Worm (Caenorhabditis elegans) whole organism, L1 larva: ENCODE measurements around the gene ptr-24.
A peak's percentile ranks its signal among the peaks of the same experiment; 100 is the strongest.

ENCODE experiments used
- Y116A8C.19 ChIP-seq: sonication (generic microtip); optimal IDR thresholded peaks from 2 replicates; lab custom pipeline; 2016; ENCODE audit warnings: missing compliant biosample characterization, missing genetic modification characterization, borderline replicate concordance
- alr-1 ChIP-seq: fragments of 200-800 bp; sonication (Bioruptor generic); optimal IDR thresholded peaks from 2 replicates; lab custom pipeline; 2018; ENCODE audit warnings: borderline replicate concordance, mild to moderate bottlenecking, missing genetic modification characterization, missing compliant biosample characterization
- aly-2 ChIP-seq: fragments of 150-350 bp; optimal IDR thresholded peaks from 2 replicates; lab custom pipeline; 2014; ENCODE audit warnings: missing biosample characterization, missing genetic modification characterization
- ceh-82 ChIP-seq, 3 experiments: fragments of 150-350 bp in 1 of 3; sonication (generic microtip) in 2 of 3; optimal IDR thresholded peaks; 2 replicates each; lab custom pipeline; 2014 to 2017; ENCODE audit warnings: missing biosample characterization in 3 of 3, missing genetic modification characterization in 3 of 3
- ceh-88 ChIP-seq: fragments of 200-800 bp; sonication (Bioruptor generic); IDR thresholded peaks from 2 replicates; pipeline ENCODE4 v1.3.6; 2022; ENCODE audit warnings: missing genetic modification characterization, missing compliant biosample characterization
- ceh-90 ChIP-seq: sonication (generic microtip); optimal IDR thresholded peaks from 2 replicates; lab custom pipeline; 2016; ENCODE audit warnings: missing genetic modification characterization, missing compliant biosample characterization
- ces-1 ChIP-seq: fragments of 150-350 bp; optimal IDR thresholded peaks from 2 replicates; lab custom pipeline; 2014; ENCODE audit warnings: missing biosample characterization, missing genetic modification reagents, missing genetic modification characterization
- dpl-1 ChIP-seq, 3 experiments: fragments of 150-350 bp in 2 of 3; sonication (generic microtip) in 1 of 3; optimal IDR thresholded peaks; 2 replicates each; lab custom pipeline; 2014 to 2017; ENCODE audit warnings: missing biosample characterization in 3 of 3, missing genetic modification characterization in 3 of 3, missing genetic modification reagents in 3 of 3
- dsc-1 ChIP-seq: sonication (generic microtip); optimal IDR thresholded peaks from 2 replicates; lab custom pipeline; 2016; ENCODE audit warnings: mild to moderate bottlenecking, missing genetic modification characterization, missing compliant biosample characterization
- efl-3 ChIP-seq: fragments of 200-800 bp; sonication (Bioruptor generic); optimal IDR thresholded peaks from 2 replicates; lab custom pipeline; 2018; ENCODE audit warnings: mild to moderate bottlenecking, missing genetic modification characterization, missing compliant biosample characterization
- egl-13 ChIP-seq: sonication (generic microtip); optimal IDR thresholded peaks from 2 replicates; lab custom pipeline; 2016; ENCODE audit warnings: missing genotype, missing genetic modification reagents, missing genetic modification characterization, missing compliant biosample characterization
- egl-27 ChIP-seq, 2 experiments: fragments of 150-350 bp in 1 of 2; sonication (generic microtip); optimal IDR thresholded peaks; 3 replicates each; lab custom pipeline; 2017 to 2018; ENCODE audit warnings: missing biosample characterization in 2 of 2, missing genetic modification characterization in 2 of 2, missing genetic modification reagents in 2 of 2
- elt-2 ChIP-seq: sonication (generic microtip); optimal IDR thresholded peaks from 2 replicates; lab custom pipeline; 2016; ENCODE audit warnings: missing genetic modification characterization, mild to moderate bottlenecking, inconsistent platforms, missing compliant biosample characterization, missing genetic modification reagents
- ets-5 ChIP-seq: fragments of 200-800 bp; sonication (Bioruptor generic); IDR thresholded peaks from 2 replicates; pipeline ENCODE4 v1.3.6; 2022; ENCODE audit warnings: missing genetic modification characterization, missing compliant biosample characterization
- fkh-10 ChIP-seq: sonication (generic microtip); optimal IDR thresholded peaks from 2 replicates; lab custom pipeline; 2017; ENCODE audit warnings: missing biosample characterization, missing genetic modification reagents, missing genetic modification characterization
- fkh-4 ChIP-seq: sonication (generic microtip); optimal IDR thresholded peaks from 2 replicates; lab custom pipeline; 2016; ENCODE audit warnings: missing compliant biosample characterization, missing genetic modification characterization, borderline replicate concordance
- fkh-8 ChIP-seq: sonication (generic microtip); optimal IDR thresholded peaks from 2 replicates; lab custom pipeline; 2016; ENCODE audit warnings: mild to moderate bottlenecking, missing genetic modification characterization, missing compliant biosample characterization
- fos-1 ChIP-seq: fragments of 150-350 bp; optimal IDR thresholded peaks from 2 replicates; lab custom pipeline; 2014; ENCODE audit warnings: missing biosample characterization, missing genetic modification characterization
- grh-1 ChIP-seq: fragments of 200-800 bp; sonication (Bioruptor generic); IDR thresholded peaks from 2 replicates; pipeline ENCODE4 v1.3.6; 2022; ENCODE audit warnings: missing genetic modification reagents, missing genetic modification characterization, missing compliant biosample characterization
- hlh-17 ChIP-seq: fragments of 200-800 bp; sonication (Bioruptor generic); optimal IDR thresholded peaks from 2 replicates; lab custom pipeline; 2018; ENCODE audit warnings: missing genetic modification characterization, mild to moderate bottlenecking, missing compliant biosample characterization, moderate library complexity, borderline replicate concordance
- hlh-4 ChIP-seq: sonication (generic microtip); optimal IDR thresholded peaks from 2 replicates; lab custom pipeline; 2016; ENCODE audit warnings: mild to moderate bottlenecking, missing genetic modification characterization, missing compliant biosample characterization
- irx-1 ChIP-seq: sonication (generic microtip); optimal IDR thresholded peaks from 2 replicates; lab custom pipeline; 2016; ENCODE audit warnings: missing genetic modification characterization, missing compliant biosample characterization
- jun-1 ChIP-seq: fragments of 150-350 bp; optimal IDR thresholded peaks from 2 replicates; lab custom pipeline; 2014; ENCODE audit warnings: missing biosample characterization, missing genetic modification reagents, missing genetic modification characterization
- lin-13 ChIP-seq: fragments of 150-350 bp; optimal IDR thresholded peaks from 2 replicates; lab custom pipeline; 2014; ENCODE audit warnings: missing biosample characterization, missing genetic modification reagents, missing genetic modification characterization
- lin-14 ChIP-seq: fragments of 200-800 bp; sonication (Bioruptor generic); optimal IDR thresholded peaks from 2 replicates; lab custom pipeline; 2018; ENCODE audit warnings: mild to moderate bottlenecking, missing genetic modification characterization, moderate library complexity, missing compliant biosample characterization
- mab-9 ChIP-seq: fragments of 200-800 bp; sonication (Bioruptor generic); IDR thresholded peaks from 2 replicates; pipeline ENCODE4 v1.3.6; 2022; ENCODE audit warnings: missing genetic modification reagents, missing genetic modification characterization, missing compliant biosample characterization
- mdl-1 ChIP-seq, 2 experiments: fragments of 150-350 bp; optimal IDR thresholded peaks; 2 replicates each; lab custom pipeline; 2014 to 2017; ENCODE audit warnings: missing biosample characterization in 2 of 2, missing genetic modification characterization in 2 of 2, inconsistent platforms in 1 of 2
- mep-1 ChIP-seq: fragments of 150-350 bp; optimal IDR thresholded peaks from 2 replicates; lab custom pipeline; 2014; ENCODE audit warnings: missing biosample characterization, missing genetic modification characterization
- nhr-19 ChIP-seq: fragments of 200-800 bp; sonication (Bioruptor generic); conservative IDR thresholded peaks from 2 replicates; pipeline ENCODE4 v1.3.6; 2022; ENCODE audit warnings: missing genetic modification characterization, missing compliant biosample characterization
- nhr-20 ChIP-seq: sonication (generic microtip); optimal IDR thresholded peaks from 2 replicates; lab custom pipeline; 2016; ENCODE audit warnings: mild to moderate bottlenecking, missing genetic modification characterization, missing compliant biosample characterization
- nhr-237 ChIP-seq: fragments of 150-350 bp; optimal IDR thresholded peaks from 2 replicates; lab custom pipeline; 2014; ENCODE audit warnings: missing biosample characterization, missing genetic modification characterization
- nhr-47 ChIP-seq: sonication (generic microtip); optimal IDR thresholded peaks from 2 replicates; lab custom pipeline; 2016; ENCODE audit warnings: mild to moderate bottlenecking, missing genetic modification characterization, moderate library complexity, missing compliant biosample characterization
- nhr-71 ChIP-seq: sonication (generic microtip); optimal IDR thresholded peaks from 2 replicates; lab custom pipeline; 2016; ENCODE audit warnings: mild to moderate bottlenecking, missing genetic modification characterization, moderate library complexity, missing compliant biosample characterization
- nhr-76 ChIP-seq: sonication (generic microtip); optimal IDR thresholded peaks from 2 replicates; lab custom pipeline; 2017; ENCODE audit warnings: missing biosample characterization, missing genetic modification characterization
- nhr-77 ChIP-seq: fragments of 150-350 bp; optimal IDR thresholded peaks from 2 replicates; lab custom pipeline; 2014; ENCODE audit warnings: missing biosample characterization, missing genetic modification characterization
- nhr-90 ChIP-seq: sonication (generic microtip); optimal IDR thresholded peaks from 2 replicates; lab custom pipeline; 2016; ENCODE audit warnings: mild to moderate bottlenecking, missing genetic modification characterization, missing compliant biosample characterization; ENCODE audit not compliant: poor library complexity
- pag-3 ChIP-seq: sonication (generic microtip); optimal IDR thresholded peaks from 2 replicates; lab custom pipeline; 2017; ENCODE audit warnings: missing genetic modification characterization, mild to moderate bottlenecking, missing compliant biosample characterization, antibody characterized with exemption, borderline replicate concordance; ENCODE audit not compliant: insufficient read depth
- pax-3 ChIP-seq: fragments of 200-800 bp; sonication (Bioruptor generic); optimal IDR thresholded peaks from 2 replicates; lab custom pipeline; 2018; ENCODE audit warnings: mild to moderate bottlenecking, missing genetic modification characterization, moderate library complexity, missing compliant biosample characterization
- pqm-1 ChIP-seq: sonication (generic microtip); optimal IDR thresholded peaks from 3 replicates; lab custom pipeline; 2017; ENCODE audit warnings: missing biosample characterization, missing genetic modification characterization
- snpc-4 ChIP-seq: fragments of 150-350 bp; optimal IDR thresholded peaks from 2 replicates; lab custom pipeline; 2014; ENCODE audit warnings: missing biosample characterization, missing genetic modification characterization
- swsn-7 ChIP-seq: sonication (generic microtip); optimal IDR thresholded peaks from 2 replicates; lab custom pipeline; 2016; ENCODE audit warnings: missing genetic modification characterization, missing compliant biosample characterization
- tbx-2 ChIP-seq: sonication (generic microtip); optimal IDR thresholded peaks from 2 replicates; lab custom pipeline; 2016; ENCODE audit warnings: missing genetic modification characterization, missing compliant biosample characterization
- tlp-1 ChIP-seq: fragments of 150-350 bp; optimal IDR thresholded peaks from 2 replicates; lab custom pipeline; 2014; ENCODE audit warnings: missing biosample characterization, missing genetic modification characterization
- unc-130 ChIP-seq: fragments of 150-350 bp; optimal IDR thresholded peaks from 2 replicates; lab custom pipeline; 2017; ENCODE audit warnings: missing biosample characterization, missing genetic modification characterization, inconsistent platforms
- unc-30 ChIP-seq: sonication (generic microtip); optimal IDR thresholded peaks from 2 replicates; lab custom pipeline; 2017; ENCODE audit warnings: missing biosample characterization, missing genetic modification characterization
- unc-62 ChIP-seq: fragments of 150-350 bp; optimal IDR thresholded peaks from 2 replicates; lab custom pipeline; 2014; ENCODE audit warnings: missing biosample characterization, missing genetic modification reagents, missing genetic modification characterization
- vab-15 ChIP-seq: sonication (generic microtip); optimal IDR thresholded peaks from 2 replicates; lab custom pipeline; 2017; ENCODE audit warnings: missing genotype, mild to moderate bottlenecking, missing genetic modification characterization, missing compliant biosample characterization
- xbp-1 ChIP-seq: sonication (generic microtip); optimal IDR thresholded peaks from 2 replicates; lab custom pipeline; 2016; ENCODE audit warnings: missing genetic modification characterization, missing compliant biosample characterization
- ztf-4 ChIP-seq: fragments of 150-350 bp; optimal IDR thresholded peaks from 2 replicates; lab custom pipeline; 2014; ENCODE audit warnings: missing biosample characterization, missing genetic modification characterization

ptr-24 gene

ce11 chrX:13350804-13351747 lies 13.2 kb downstream of the ptr-24 start, which contains the start of gene mxl-3 (continued):
- TF ChIP-seq dpl-1 (GFP tag; optimal IDR thresholded peaks at IDR 0.05; lab: Kevin White, UChicago) (no peak), pag-3 (tag; lab: Kevin White, UChicago) (no peak), pqm-1 (tag; lab: Kevin White, UChicago) (no peak), vab-15 (tag; lab: Kevin White, UChicago) (no peak), irx-1 (tag; lab: Kevin White, UChicago) (no peak), ztf-4 (peak; percentile 9), pax-3 (tag; lab: Kevin White, UChicago) (no peak), mep-1 (peak; percentile 41), unc-130 (no peak), swsn-7 (tag; lab: Kevin White, UChicago) (no peak), alr-1 (no peak), fos-1 (tag; lab: Kevin White, UChicago) (no peak), nhr-77 (tag; lab: Kevin White, UChicago) (no peak), efl-3 (GFP tag; lab: Kevin White, UChicago) (no peak), egl-13 (no peak), fkh-8 (tag; lab: Kevin White, UChicago) (no peak), fkh-10 (GFP tag; lab: Kevin White, UChicago) (no peak), xbp-1 (tag; lab: Kevin White, UChicago) (no peak), Y116A8C.19 (no peak), nhr-19 (GFP tag; lab: Robert Waterston, UW) (peak; percentile 88), ceh-88 (no peak), tlp-1 (tag; lab: Kevin White, UChicago) (no peak), grh-1 (GFP tag; lab: Robert Waterston, UW) (no peak), ets-5 (GFP tag; lab: Robert Waterston, UW) (no peak), elt-2 (peak; percentile 41), mab-9 (no peak), ceh-82 (tag; optimal IDR thresholded peaks at IDR 0.05; lab: Kevin White, UChicago) (no peak), nhr-237 (tag; lab: Kevin White, UChicago) (no peak), hlh-4 (tag; lab: Kevin White, UChicago) (no peak), hlh-17 (GFP tag; lab: Kevin White, UChicago) (no peak), nhr-76 (tag; lab: Kevin White, UChicago) (no peak), mdl-1 (tag; optimal IDR thresholded peaks at IDR 0.05; lab: Kevin White, UChicago) (peak in 1 of 2 experiments; percentile 44), nhr-47 (tag; lab: Kevin White, UChicago) (peak; percentile 46)

- no peak for TF ChIP-seq mep-1
- TF ChIP-seq xbp-1 (tag; lab: Kevin White, UChicago), result no peak
- peak; percentile 24 for TF ChIP-seq lin-14 (GFP tag; lab: Kevin White, UChicago)
- no peak for TF ChIP-seq lin-13 (GFP tag; lab: Kevin White, UChicago)
- no peak for TF ChIP-seq snpc-4 (tag; lab: Kevin White, UChicago)
- TF ChIP-seq pag-3 (tag; lab: Kevin White, UChicago), result no peak
- TF ChIP-seq elt-2, result no peak
- no peak for TF ChIP-seq dsc-1 (tag; lab: Kevin White, UChicago)
- no peak for TF ChIP-seq ceh-90 (tag; lab: Kevin White, UChicago)
- peak; percentile 70 for TF ChIP-seq nhr-20
- TF ChIP-seq nhr-237 (tag; lab: Kevin White, UChicago), result no peak
- TF ChIP-seq fkh-4 (tag; lab: Kevin White, UChicago), result no peak
- peak; percentile 23 for TF ChIP-seq tbx-2 (tag; lab: Kevin White, UChicago)
- no peak for TF ChIP-seq unc-30 (tag; lab: Kevin White, UChicago)
- no peak for TF ChIP-seq dpl-1 (GFP tag; optimal IDR thresholded peaks at IDR 0.05; lab: Kevin White, UChicago)
- TF ChIP-seq unc-62 (GFP tag; lab: Kevin White, UChicago), result no peak
- TF ChIP-seq nhr-90 (tag; lab: Kevin White, UChicago), result peak; percentile 16
- TF ChIP-seq aly-2, result no peak
- no peak for TF ChIP-seq egl-27 (tag; optimal IDR thresholded peaks at IDR 0.05; lab: Kevin White, UChicago)
- TF ChIP-seq nhr-71, result peak; percentile 41
- TF ChIP-seq jun-1 (tag; lab: Kevin White, UChicago), result no peak
- no peak for TF ChIP-seq egl-13
- no peak for TF ChIP-seq hlh-4 (tag; lab: Kevin White, UChicago)
- no peak for TF ChIP-seq ces-1
Observed at ce11 chrX:13352164-13352563, 14.3 kb downstream of the ptr-24 start.
